Fruit fly (Drosophila melanogaster) whole organism, embryonic: Measurements from ENCODE around the gene CG5969.
A peak's percentile ranks its signal among the peaks of the same experiment; 100 is the strongest.

Experiments used
- Abd-B ChIP-seq: fragments of 200-800 bp; sonication (Bioruptor generic); optimal IDR thresholded peaks from 2 replicates; lab custom pipeline; 2018; ENCODE audit warnings: missing biosample characterization, mild to moderate bottlenecking, missing genetic modification characterization, moderate library complexity
- Bdp1 ChIP-seq: fragments of 200-800 bp; sonication (Bioruptor generic); optimal IDR thresholded peaks from 3 replicates; lab custom pipeline; 2016; ENCODE audit warnings: missing biosample characterization, missing genetic modification characterization
- CG11398 ChIP-seq: fragments of 200-800 bp; sonication (Bioruptor generic); optimal IDR thresholded peaks from 2 replicates; lab custom pipeline; 2016; ENCODE audit warnings: missing biosample characterization, missing genetic modification characterization
- CG12155 ChIP-seq: fragments of 200-800 bp; sonication (Bioruptor generic); optimal IDR thresholded peaks from 3 replicates; lab custom pipeline; 2016; ENCODE audit warnings: missing biosample characterization, missing genetic modification characterization
- CG1603 ChIP-seq: fragments of 200-800 bp; sonication (Bioruptor generic); optimal IDR thresholded peaks from 2 replicates; lab custom pipeline; 2019; ENCODE audit warnings: missing biosample characterization, mild to moderate bottlenecking, missing genetic modification characterization, moderate library complexity
- CG16779 ChIP-seq: fragments of 200-800 bp; sonication (Bioruptor generic); IDR thresholded peaks from 2 replicates; pipeline ENCODE4 v1.3.6; 2022; ENCODE audit warnings: missing biosample characterization, missing genetic modification characterization
- CG16813 ChIP-seq: fragments of 200-800 bp; sonication (Bioruptor generic); IDR thresholded peaks from 3 replicates; pipeline ENCODE4 v1.3.6; 2022; ENCODE audit warnings: missing biosample characterization, missing genetic modification characterization; ENCODE audit not compliant: partially characterized antibody
- CG1832 ChIP-seq: fragments of 200-800 bp; sonication (Bioruptor generic); optimal IDR thresholded peaks from 2 replicates; lab custom pipeline; 2017; ENCODE audit warnings: missing biosample characterization, mild to moderate bottlenecking, missing genetic modification characterization, inconsistent platforms
- CG2712 ChIP-seq: fragments of 200-800 bp; optimal IDR thresholded peaks from 3 replicates; lab custom pipeline; 2019; ENCODE audit warnings: missing biosample characterization, mild to moderate bottlenecking, missing genetic modification characterization, moderate library complexity
- CG3163 ChIP-seq: fragments of 200-800 bp; sonication (Bioruptor generic); optimal IDR thresholded peaks from 3 replicates; lab custom pipeline; 2016; ENCODE audit warnings: missing biosample characterization, missing genetic modification characterization
- CG3407 ChIP-seq: fragments of 200-800 bp; sonication (Bioruptor generic); optimal IDR thresholded peaks from 2 replicates; lab custom pipeline; 2018; ENCODE audit warnings: missing biosample characterization, mild to moderate bottlenecking, missing genetic modification characterization
- CG3838 ChIP-seq: fragments of 200-800 bp; sonication (Bioruptor generic); optimal IDR thresholded peaks from 3 replicates; lab custom pipeline; 2016; ENCODE audit warnings: missing biosample characterization, missing genetic modification characterization
- CG4282 ChIP-seq: fragments of 200-800 bp; sonication (Bioruptor generic); optimal IDR thresholded peaks from 2 replicates; lab custom pipeline; 2016; ENCODE audit warnings: missing biosample characterization, missing genetic modification characterization
- CG4617 ChIP-seq: fragments of 200-800 bp; sonication (Bioruptor generic); optimal IDR thresholded peaks from 3 replicates; lab custom pipeline; 2016; ENCODE audit warnings: missing biosample characterization, missing genetic modification characterization, borderline replicate concordance
- CG5180 ChIP-seq: fragments of 200-800 bp; sonication (Bioruptor generic); optimal IDR thresholded peaks from 3 replicates; lab custom pipeline; 2017; ENCODE audit warnings: missing biosample characterization, missing genetic modification characterization, mild to moderate bottlenecking, moderate library complexity, missing genetic modification reagents
- CG6854 ChIP-seq: fragments of 200-800 bp; sonication (Bioruptor generic); optimal IDR thresholded peaks from 3 replicates; lab custom pipeline; 2017; ENCODE audit warnings: missing biosample characterization, mild to moderate bottlenecking, missing genetic modification characterization
- CG7928 ChIP-seq: fragments of 200-800 bp; sonication (Bioruptor generic); optimal IDR thresholded peaks from 2 replicates; lab custom pipeline; 2017; ENCODE audit warnings: missing biosample characterization, mild to moderate bottlenecking, missing genetic modification characterization
- CG8089 ChIP-seq: fragments of 200-800 bp; sonication (Bioruptor generic); optimal IDR thresholded peaks from 3 replicates; lab custom pipeline; 2016; ENCODE audit warnings: missing biosample characterization, missing genetic modification characterization
- CG9437 ChIP-seq: fragments of 200-800 bp; sonication (Bioruptor generic); optimal IDR thresholded peaks from 2 replicates; lab custom pipeline; 2018; ENCODE audit warnings: missing biosample characterization, mild to moderate bottlenecking, missing genetic modification characterization
- CG9876 ChIP-seq: fragments of 200-800 bp; sonication (Bioruptor generic); optimal IDR thresholded peaks from 2 replicates; lab custom pipeline; 2016; ENCODE audit warnings: missing biosample characterization, missing genetic modification characterization
- Camta ChIP-seq: fragments of 200-800 bp; sonication (Bioruptor generic); optimal IDR thresholded peaks from 2 replicates; lab custom pipeline; 2016; ENCODE audit warnings: missing biosample characterization, missing genetic modification characterization
- D19A ChIP-seq: fragments of 200-800 bp; optimal IDR thresholded peaks from 3 replicates; lab custom pipeline; 2019; ENCODE audit warnings: missing biosample characterization, mild to moderate bottlenecking, missing genetic modification characterization, moderate library complexity
- Dip2 ChIP-seq: fragments of 200-800 bp; sonication (Bioruptor generic); IDR thresholded peaks from 2 replicates; pipeline ENCODE4 v1.3.6; 2022; ENCODE audit warnings: missing biosample characterization, missing genetic modification characterization
- Fer3 ChIP-seq: fragments of 200-800 bp; sonication (Bioruptor generic); optimal IDR thresholded peaks from 2 replicates; lab custom pipeline; 2018; ENCODE audit warnings: missing biosample characterization, mild to moderate bottlenecking, missing genetic modification characterization, moderate library complexity
- H2.0 ChIP-seq: fragments of 200-800 bp; sonication (Bioruptor generic); IDR thresholded peaks from 2 replicates; pipeline ENCODE4 v1.3.6; 2022; ENCODE audit warnings: missing biosample characterization, missing genetic modification characterization
- Hand ChIP-seq: fragments of 200-800 bp; sonication (Bioruptor generic); optimal IDR thresholded peaks from 2 replicates; lab custom pipeline; 2017; ENCODE audit warnings: mild to moderate bottlenecking, missing biosample characterization, missing genetic modification reagents, missing genetic modification characterization
- Hmr ChIP-seq: fragments of 200-800 bp; sonication (Bioruptor generic); optimal IDR thresholded peaks from 3 replicates; lab custom pipeline; 2017; ENCODE audit warnings: mild to moderate bottlenecking, missing biosample characterization, missing genetic modification reagents, missing genetic modification characterization
- Hmx ChIP-seq: fragments of 200-800 bp; sonication (Bioruptor generic); optimal IDR thresholded peaks from 2 replicates; lab custom pipeline; 2016; ENCODE audit warnings: missing biosample characterization, missing genetic modification characterization
- Hr78 ChIP-seq, 2 experiments: fragments of 200-800 bp in 1 of 2; fragments of >200 bp in 1 of 2; sonication (Bioruptor generic) in 1 of 2; optimal IDR thresholded peaks; 2 replicates each; lab custom pipeline; 2017 to 2019; ENCODE audit warnings: missing biosample characterization in 2 of 2, missing genetic modification characterization in 2 of 2, mild to moderate bottlenecking in 1 of 2, moderate library complexity in 1 of 2
- Lim3 ChIP-seq: fragments of 200-800 bp; sonication (Bioruptor generic); IDR thresholded peaks from 2 replicates; pipeline ENCODE4 v1.3.6; 2022; ENCODE audit warnings: missing biosample characterization, missing genetic modification characterization
- Mes4 ChIP-seq: fragments of 200-800 bp; sonication (Bioruptor generic); optimal IDR thresholded peaks from 2 replicates; lab custom pipeline; 2016; ENCODE audit warnings: missing biosample characterization, missing genetic modification characterization
- Nf-YA ChIP-seq: fragments of 200-800 bp; sonication (Bioruptor generic); IDR thresholded peaks from 2 replicates; pipeline ENCODE4 v1.3.6; 2022; ENCODE audit warnings: missing biosample characterization, missing genetic modification characterization
- Nf-YC ChIP-seq: fragments of 200-800 bp; optimal IDR thresholded peaks from 3 replicates; lab custom pipeline; 2019; ENCODE audit warnings: missing biosample characterization, mild to moderate bottlenecking, missing genetic modification characterization, moderate library complexity
- bcd ChIP-seq: fragments of 200-800 bp; sonication (Bioruptor generic); optimal IDR thresholded peaks from 2 replicates; lab custom pipeline; 2017; ENCODE audit warnings: missing biosample characterization, mild to moderate bottlenecking, missing genetic modification characterization
- bigmax ChIP-seq: fragments of 200-800 bp; sonication (Bioruptor generic); optimal IDR thresholded peaks from 2 replicates; lab custom pipeline; 2018; ENCODE audit warnings: missing biosample characterization, mild to moderate bottlenecking, missing genetic modification characterization
- ci ChIP-seq: fragments of 200-800 bp; sonication (Bioruptor generic); IDR thresholded peaks from 3 replicates; pipeline ENCODE4 v1.3.6; 2022; ENCODE audit warnings: missing biosample characterization, missing genetic modification characterization
- dati ChIP-seq: fragments of 200-800 bp; sonication (Bioruptor generic); IDR thresholded peaks from 2 replicates; pipeline ENCODE4 v1.3.6; 2022; ENCODE audit warnings: missing biosample characterization, missing genetic modification characterization
- emc ChIP-seq: fragments of 200-800 bp; sonication (Bioruptor generic); optimal IDR thresholded peaks from 2 replicates; lab custom pipeline; 2016; ENCODE audit warnings: missing biosample characterization, missing genetic modification characterization
- fd64A ChIP-seq: fragments of 200-800 bp; sonication (Bioruptor generic); optimal IDR thresholded peaks from 3 replicates; lab custom pipeline; 2018; ENCODE audit warnings: missing biosample characterization, mild to moderate bottlenecking, missing genetic modification characterization
- fru ChIP-seq: fragments of >200 bp; optimal IDR thresholded peaks from 2 replicates; lab custom pipeline; 2017
- her ChIP-seq: fragments of 200-800 bp; sonication (Bioruptor generic); optimal IDR thresholded peaks from 2 replicates; lab custom pipeline; 2016; ENCODE audit warnings: missing biosample characterization, missing genetic modification characterization
- kah ChIP-seq: fragments of 200-800 bp; sonication (Bioruptor generic); optimal IDR thresholded peaks from 2 replicates; lab custom pipeline; 2018; ENCODE audit warnings: missing biosample characterization, mild to moderate bottlenecking, missing genetic modification characterization
- mam ChIP-seq: fragments of 200-800 bp; sonication (Bioruptor generic); optimal IDR thresholded peaks from 3 replicates; lab custom pipeline; 2016; ENCODE audit warnings: missing biosample characterization, missing genetic modification characterization
- run ChIP-seq: fragments of 200-800 bp; sonication (Bioruptor generic); optimal IDR thresholded peaks from 3 replicates; lab custom pipeline; 2018; ENCODE audit warnings: missing biosample characterization, mild to moderate bottlenecking, missing genetic modification characterization
- sd ChIP-seq: fragments of 200-800 bp; sonication (Bioruptor generic); optimal IDR thresholded peaks from 3 replicates; lab custom pipeline; 2018; ENCODE audit warnings: missing biosample characterization, mild to moderate bottlenecking, missing genetic modification characterization, moderate library complexity
- sima ChIP-seq: fragments of 200-800 bp; sonication (Bioruptor generic); optimal IDR thresholded peaks from 2 replicates; lab custom pipeline; 2016; ENCODE audit warnings: missing biosample characterization, missing genetic modification characterization
- stc ChIP-seq: fragments of 200-800 bp; sonication (Bioruptor generic); IDR thresholded peaks from 2 replicates; pipeline ENCODE4 v1.3.6; 2022; ENCODE audit warnings: missing biosample characterization, missing genetic modification characterization
- stwl ChIP-seq: fragments of 200-800 bp; sonication (Bioruptor generic); optimal IDR thresholded peaks from 3 replicates; lab custom pipeline; 2018; ENCODE audit warnings: missing biosample characterization, mild to moderate bottlenecking, missing genetic modification characterization, moderate library complexity
- zf30C ChIP-seq: fragments of 200-800 bp; sonication (Bioruptor generic); optimal IDR thresholded peaks from 3 replicates; lab custom pipeline; 2018; ENCODE audit warnings: missing biosample characterization, mild to moderate bottlenecking, missing genetic modification characterization
- zfh1 ChIP-seq: fragments of 200-800 bp; sonication (Bioruptor generic); IDR thresholded peaks from 3 replicates; pipeline ENCODE4 v1.3.6; 2022; ENCODE audit warnings: missing biosample characterization, missing genetic modification characterization

CG5969 gene

DNA sequence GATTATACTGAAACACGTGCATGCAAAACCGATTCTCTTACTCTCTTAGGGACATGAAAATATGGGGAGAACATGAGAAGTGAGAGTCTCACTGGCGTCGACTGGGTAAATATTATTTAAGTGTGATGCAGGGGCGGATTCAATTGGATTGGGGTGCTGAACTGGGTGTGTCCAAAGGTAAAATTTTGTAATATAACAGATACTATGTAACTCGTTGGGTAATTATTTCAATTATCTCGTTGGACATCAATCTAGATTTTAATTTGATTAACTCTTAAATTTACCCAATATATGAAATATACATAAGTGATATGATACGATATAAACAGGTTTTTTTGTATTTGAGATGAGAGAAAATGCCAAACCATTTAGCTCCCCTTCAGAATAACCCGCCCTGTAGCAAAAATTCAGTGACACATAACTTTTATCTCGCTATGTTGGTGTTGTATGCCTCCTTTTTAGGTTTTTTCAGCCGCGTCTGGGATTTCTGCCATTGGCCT, 34.6 kb downstream of the CG5969 start (continued):
- peak; percentile 74 for TF ChIP-seq CG7928 (GFP tag; lab: Kevin White, UChicago)
- peak; percentile 97 for TF ChIP-seq Hmr (GFP tag; lab: Kevin White, UChicago)
- peak; percentile 78 for TF ChIP-seq Bdp1
- no peak for TF ChIP-seq CG1832 (GFP tag; lab: Kevin White, UChicago)
- TF ChIP-seq zf30C, result no peak
- peak in 1 of 2 experiments; percentile 58 for TF ChIP-seq Hr78 (GFP tag; optimal IDR thresholded peaks at IDR 0.05; lab: Kevin White, UChicago)
- peak; percentile 85 for TF ChIP-seq CG6854 (GFP tag; lab: Kevin White, UChicago)
- peak; percentile 96 for TF ChIP-seq Abd-B (GFP tag; lab: Kevin White, UChicago)
- peak; percentile 80 for TF ChIP-seq CG1603 (tag; lab: Kevin White, UChicago)
- TF ChIP-seq D19A, result peak; percentile 85
- peak; percentile 78 for TF ChIP-seq CG8089 (GFP tag; lab: Kevin White, UChicago)
- peak; percentile 60 for TF ChIP-seq CG4282 (GFP tag; lab: Kevin White, UChicago)
- TF ChIP-seq bigmax (GFP tag; lab: Kevin White, UChicago), result peak; percentile 30
- TF ChIP-seq CG3838 (GFP tag; lab: Kevin White, UChicago), result peak; percentile 72
- TF ChIP-seq mam, result peak; percentile 97
- peak; percentile 89 for TF ChIP-seq Hand (GFP tag; lab: Kevin White, UChicago)
- TF ChIP-seq dati (GFP tag; lab: Robert Waterston, UW), result peak; percentile 34; the same call in 1 of the 2 replicates
- TF ChIP-seq bcd (GFP tag; lab: Kevin White, UChicago), result peak; percentile 94
- peak; percentile 89 for TF ChIP-seq CG2712 (tag; lab: Kevin White, UChicago)
- peak; percentile 59 for TF ChIP-seq CG4617
- no peak for TF ChIP-seq stwl (tag; lab: Kevin White, UChicago)
- TF ChIP-seq CG16779 (GFP tag; lab: Robert Waterston, UW), result peak; percentile 96
- peak; percentile 57; the same call in 1 of the 2 replicates for TF ChIP-seq Nf-YA (GFP tag; lab: Robert Waterston, UW)
- TF ChIP-seq fd64A, result peak; percentile 58
- peak; percentile 78 for TF ChIP-seq her (GFP tag; lab: Kevin White, UChicago)
- peak; percentile 77 for TF ChIP-seq Mes4
- peak; percentile 63 for TF ChIP-seq kah (GFP tag; lab: Kevin White, UChicago)
- TF ChIP-seq emc, result peak; percentile 91
- peak; percentile 92 for TF ChIP-seq zfh1 (GFP tag; lab: Robert Waterston, UW)
- no peak for TF ChIP-seq fru (lab: Kevin White, UChicago)
- peak; percentile 92 for TF ChIP-seq sd (tag; lab: Kevin White, UChicago)
- TF ChIP-seq sima (GFP tag; lab: Kevin White, UChicago), result peak; percentile 48
- TF ChIP-seq run (tag; lab: Kevin White, UChicago), result peak; percentile 73
- peak; percentile 89 for TF ChIP-seq Camta (GFP tag; lab: Kevin White, UChicago)
- TF ChIP-seq Hmx, result peak; percentile 87
- TF ChIP-seq CG9876 (GFP tag; lab: Kevin White, UChicago), result peak; percentile 87
- TF ChIP-seq H2.0 (GFP tag; lab: Robert Waterston, UW), result peak; percentile 90
- 0 out of 2 replicates have a peak, but pooled peaks have one; percentile 46 for TF ChIP-seq Lim3 (GFP tag; lab: Robert Waterston, UW)
- TF ChIP-seq CG3407, result peak; percentile 73
- peak; percentile 86; the same call in 2 of the 3 replicates for TF ChIP-seq ci (GFP tag; lab: Robert Waterston, UW)
- TF ChIP-seq Fer3 (tag; lab: Kevin White, UChicago), result peak; percentile 96
- TF ChIP-seq stc, result peak; percentile 90
- peak; percentile 83 for TF ChIP-seq CG11398
- peak; percentile 96 for TF ChIP-seq CG12155 (GFP tag; lab: Kevin White, UChicago)
- TF ChIP-seq CG9437 (GFP tag; lab: Kevin White, UChicago), result peak; percentile 80
- peak; percentile 74 for TF ChIP-seq Nf-YC (tag; lab: Kevin White, UChicago)
- peak; percentile 72 for TF ChIP-seq CG16813 (GFP tag; lab: Robert Waterston, UW)
- TF ChIP-seq Dip2, result peak; percentile 66
- peak; percentile 88 for TF ChIP-seq CG3163
- peak; percentile 82 for TF ChIP-seq CG5180
